Fruit fly (Drosophila melanogaster): Measurements from ENCODE around the gene CG32148.

CG32148 gene

dm6 chr3L:14974513-14974912 lies 48.8 kb upstream of the CG32148 start, which contains the start of gene Ocho (continued):
- TF ChIP-seq CG10147 (GFP tag; optimal IDR thresholded peaks at IDR 0.05) (no peak), CG16813 (GFP tag; IDR thresholded peaks at IDR 0.05; ENCODE audit: partially characterized antibody) (peak; percentile 76; the same call in 2 of the 3 replicates), CG2129 (GFP tag; IDR thresholded peaks at IDR 0.05; ENCODE audit: partially characterized antibody) (peak; percentile 61), dmrt11E (tag; optimal IDR thresholded peaks at IDR 0.05) (peak; percentile 59), Deaf1 (tag; optimal IDR thresholded peaks at IDR 0.05) (no peak), Med (GFP tag) (no peak), CG17829 (tag; optimal IDR thresholded peaks at IDR 0.05) (peak; percentile 17), CG7372 (GFP tag; IDR thresholded peaks at IDR 0.05) (no peak), Ptx1 (GFP tag; IDR thresholded peaks at IDR 0.05) (no peak), CG2116 (GFP tag; optimal IDR thresholded peaks at IDR 0.05) (no peak), CG12942 (GFP tag; optimal IDR thresholded peaks at IDR 0.05) (no peak), scrt (GFP tag; optimal IDR thresholded peaks at IDR 0.05) (no peak), aop (GFP tag; IDR thresholded peaks at IDR 0.05) (no peak), CoRest (tag; optimal IDR thresholded peaks at IDR 0.05) (no peak), zen (tag; optimal IDR thresholded peaks at IDR 0.05) (no peak), CG13894 (tag; optimal IDR thresholded peaks at IDR 0.05) (no peak), CG9727 (GFP tag; optimal IDR thresholded peaks at IDR 0.05) (no peak), CkIIα-i1 (GFP tag; IDR thresholded peaks at IDR 0.05) (no peak), CG18476 (GFP tag; optimal IDR thresholded peaks at IDR 0.05) (no peak), Opbp (GFP tag; IDR thresholded peaks at IDR 0.05; ENCODE audit: partially characterized antibody) (peak; percentile 64; the same call in 2 of the 3 replicates), ci (GFP tag; IDR thresholded peaks at IDR 0.05) (no peak), Myb (GFP tag; optimal IDR thresholded peaks at IDR 0.05) (no peak), Fer1 (GFP tag; optimal IDR thresholded peaks at IDR 0.05) (no peak), CG3995 (GFP tag; optimal IDR thresholded peaks at IDR 0.05) (no peak), cato (GFP tag; optimal IDR thresholded peaks at IDR 0.05; ENCODE audit: borderline replicate concordance) (no peak), Ada2b (GFP tag; IDR thresholded peaks at IDR 0.05) (no peak), gt (GFP tag; IDR thresholded peaks at IDR 0.05) (no peak), toy (GFP tag; IDR thresholded peaks at IDR 0.05) (no peak), sr (GFP tag; IDR thresholded peaks at IDR 0.05) (no peak), amos (GFP tag; IDR thresholded peaks at IDR 0.05; ENCODE audit: partially characterized antibody) (peak; percentile 40; the same call in 1 of the 2 replicates), CG8089 (GFP tag; optimal IDR thresholded peaks at IDR 0.05) (no peak), lilli (GFP tag; optimal IDR thresholded peaks at IDR 0.05) (no peak), CG32532 (GFP tag; IDR thresholded peaks at IDR 0.05) (no peak), ham (GFP tag; IDR thresholded peaks at IDR 0.05) (no peak), CG8765 (GFP tag; IDR thresholded peaks at IDR 0.05) (peak; percentile 27; the same call in 1 of the 2 replicates), wek (GFP tag; optimal IDR thresholded peaks at IDR 0.05) (no peak), chif (GFP tag; optimal IDR thresholded peaks at IDR 0.05) (no peak), sens (GFP tag) (peak; percentile 75), zfh1 (GFP tag; IDR thresholded peaks at IDR 0.05) (peak; percentile 57; the same call in 2 of the 3 replicates), kni (GFP tag; optimal IDR thresholded peaks at IDR 0.05) (peak; percentile 17), sc (optimal IDR thresholded peaks at IDR 0.05) (no peak), sc (GFP tag; optimal IDR thresholded peaks at IDR 0.05) (no peak), emc (GFP tag; optimal IDR thresholded peaks at IDR 0.05) (no peak), CG1792 (GFP tag; optimal IDR thresholded peaks at IDR 0.05) (no peak), CG4404 (GFP tag; IDR thresholded peaks at IDR 0.05) (peak; percentile 45), stwl (tag; optimal IDR thresholded peaks at IDR 0.05) (peak; percentile 3), esg (GFP tag; conservative IDR thresholded peaks at IDR 0.05) (no peak), CG18011 (GFP tag; optimal IDR thresholded peaks at IDR 0.05) (no peak), dysf (GFP tag; IDR thresholded peaks at IDR 0.05) (no peak), CG1832 (GFP tag; optimal IDR thresholded peaks at IDR 0.05) (no peak), BEAF-32 (GFP tag; optimal IDR thresholded peaks at IDR 0.05) (peak; percentile 67), eve (GFP tag; optimal IDR thresholded peaks at IDR 0.05) (peak in 1 of 2 experiments; percentile 13)

Measured in whole organism, embryonic.